Worm (Caenorhabditis elegans) whole organism, young adult: ENCODE measurements around the gene R04D3.3.

Experiments
- B0019.2 ChIP-seq: fragments of 200-800 bp; sonication (Bioruptor generic); conservative IDR thresholded peaks from 2 replicates; pipeline ENCODE4 v1.3.6; 2022; ENCODE audit warnings: missing genetic modification reagents, missing genetic modification characterization, missing compliant biosample characterization
- B0035.1 ChIP-seq: sonication (generic microtip); optimal IDR thresholded peaks from 2 replicates; lab custom pipeline; 2016; ENCODE audit warnings: missing genetic modification characterization, mild to moderate bottlenecking, missing compliant biosample characterization, missing genotype, missing genetic modification reagents
- D2030.7 ChIP-seq: fragments of 200-800 bp; sonication (Bioruptor generic); IDR thresholded peaks from 2 replicates; pipeline ENCODE4 v1.3.6; 2022; ENCODE audit warnings: missing genetic modification reagents, missing genetic modification characterization, missing compliant biosample characterization
- F22D6.2 ChIP-seq: sonication (generic microtip); optimal IDR thresholded peaks from 2 replicates; lab custom pipeline; 2016; ENCODE audit warnings: mild to moderate bottlenecking, missing genetic modification characterization, missing compliant biosample characterization
- F23B12.7 ChIP-seq: sonication (generic microtip); optimal IDR thresholded peaks from 2 replicates; lab custom pipeline; 2017; ENCODE audit warnings: missing genetic modification characterization, mild to moderate bottlenecking, missing compliant biosample characterization, antibody characterized with exemption, moderate library complexity; ENCODE audit not compliant: insufficient read depth
- F33H1.4 ChIP-seq: fragments of 200-800 bp; sonication (Bioruptor generic); IDR thresholded peaks from 2 replicates; pipeline ENCODE4 v1.3.6; 2022; ENCODE audit warnings: missing genetic modification reagents, missing genetic modification characterization, missing compliant biosample characterization
- F52B5.7 ChIP-seq: sonication (generic microtip); optimal IDR thresholded peaks from 2 replicates; lab custom pipeline; 2016; ENCODE audit warnings: mild to moderate bottlenecking, missing genetic modification characterization, missing compliant biosample characterization
- F55B11.4 ChIP-seq: sonication (generic microtip); optimal IDR thresholded peaks from 2 replicates; lab custom pipeline; 2016; ENCODE audit warnings: missing compliant biosample characterization, missing genetic modification characterization, borderline replicate concordance; ENCODE audit not compliant: insufficient read depth
- T07F8.4 ChIP-seq: sonication (generic microtip); optimal IDR thresholded peaks from 2 replicates; lab custom pipeline; 2016; ENCODE audit warnings: mild to moderate bottlenecking, missing genetic modification characterization, moderate library complexity, missing compliant biosample characterization
- Y53F4B.3 ChIP-seq: fragments of 200-800 bp; sonication (Bioruptor generic); IDR thresholded peaks from 2 replicates; pipeline ENCODE4 v1.3.6; 2022; ENCODE audit warnings: missing genetic modification reagents, missing genetic modification characterization, missing compliant biosample characterization
- Y56A3A.18 ChIP-seq: fragments of 200-800 bp; sonication (Bioruptor generic); IDR thresholded peaks from 2 replicates; pipeline ENCODE4 v1.3.6; 2022; ENCODE audit warnings: missing genetic modification reagents, missing genetic modification characterization, missing compliant biosample characterization
- aptf-2 ChIP-seq: fragments of 200-800 bp; sonication (Bioruptor generic); conservative IDR thresholded peaks from 2 replicates; pipeline ENCODE4 v1.3.6; 2022; ENCODE audit warnings: missing genetic modification reagents, missing genetic modification characterization, missing compliant biosample characterization
- atf-7 ChIP-seq: sonication (generic microtip); optimal IDR thresholded peaks from 2 replicates; lab custom pipeline; 2017; ENCODE audit warnings: mild to moderate bottlenecking, missing genetic modification characterization, missing compliant biosample characterization
- athp-1 ChIP-seq: sonication (generic microtip); optimal IDR thresholded peaks from 2 replicates; lab custom pipeline; 2017; ENCODE audit warnings: mild to moderate bottlenecking, missing genetic modification characterization, missing compliant biosample characterization
- attf-3 ChIP-seq: fragments of 200-800 bp; sonication (Bioruptor generic); conservative IDR thresholded peaks from 2 replicates; pipeline ENCODE4 v1.3.6; 2022; ENCODE audit warnings: missing genetic modification reagents, missing genetic modification characterization, missing compliant biosample characterization
- attf-5 ChIP-seq: fragments of 200-800 bp; sonication (Bioruptor generic); optimal IDR thresholded peaks from 2 replicates; lab custom pipeline; 2018; ENCODE audit warnings: mild to moderate bottlenecking, missing genetic modification characterization, missing compliant biosample characterization
- attf-6 ChIP-seq: fragments of 200-800 bp; sonication (Bioruptor generic); IDR thresholded peaks from 2 replicates; pipeline ENCODE4 v1.3.6; 2022; ENCODE audit warnings: missing genetic modification reagents, missing genetic modification characterization, missing compliant biosample characterization
- cebp-1 ChIP-seq, 2 experiments: fragments of 200-800 bp in 1 of 2; sonication (Bioruptor generic) in 1 of 2; sonication (generic microtip) in 1 of 2; IDR thresholded peaks in 1 of 2; optimal IDR thresholded peaks in 1 of 2; 2 replicates each; pipeline versions ENCODE4 v1.3.6 to Lab custom; 2017 to 2022; ENCODE audit warnings: missing compliant biosample characterization in 2 of 2, missing genetic modification characterization in 2 of 2, mild to moderate bottlenecking in 1 of 2, missing genetic modification reagents in 1 of 2, moderate library complexity in 1 of 2
- ceh-27 ChIP-seq: fragments of 200-800 bp; sonication (Bioruptor generic); optimal IDR thresholded peaks from 2 replicates; lab custom pipeline; 2018; ENCODE audit warnings: mild to moderate bottlenecking, missing genetic modification characterization, moderate library complexity, missing compliant biosample characterization
- ceh-40 ChIP-seq: fragments of 200-800 bp; sonication (Bioruptor generic); IDR thresholded peaks from 2 replicates; pipeline ENCODE4 v1.3.6; 2022; ENCODE audit warnings: missing genetic modification characterization, missing compliant biosample characterization
- dox-1 ChIP-seq: fragments of 200-800 bp; sonication (Bioruptor generic); IDR thresholded peaks from 2 replicates; pipeline ENCODE4 v1.3.6; 2022; ENCODE audit warnings: missing genetic modification reagents, missing genetic modification characterization, missing compliant biosample characterization
- efl-1 ChIP-seq: fragments of 150-350 bp; optimal IDR thresholded peaks from 2 replicates; lab custom pipeline; 2014; ENCODE audit warnings: missing biosample characterization, missing genetic modification reagents, missing genetic modification characterization
- egl-18 ChIP-seq: fragments of 200-800 bp; sonication (Bioruptor generic); IDR thresholded peaks from 2 replicates; pipeline ENCODE4 v1.3.6; 2022; ENCODE audit warnings: missing genetic modification reagents, missing genetic modification characterization, missing compliant biosample characterization
- ets-4 ChIP-seq: fragments of 200-800 bp; sonication (Bioruptor generic); optimal IDR thresholded peaks from 2 replicates; lab custom pipeline; 2018; ENCODE audit warnings: mild to moderate bottlenecking, missing genetic modification characterization, missing compliant biosample characterization
- hlh-12 ChIP-seq: sonication (generic microtip); optimal IDR thresholded peaks from 2 replicates; lab custom pipeline; 2016; ENCODE audit warnings: missing genetic modification characterization, missing compliant biosample characterization
- lag-1 ChIP-seq: fragments of 200-800 bp; sonication (Bioruptor generic); IDR thresholded peaks from 2 replicates; pipeline ENCODE4 v1.3.6; 2022; ENCODE audit warnings: missing genetic modification reagents, missing genetic modification characterization, missing compliant biosample characterization
- let-526 ChIP-seq: fragments of 200-800 bp; sonication (Bioruptor generic); IDR thresholded peaks from 2 replicates; pipeline ENCODE4 v1.3.6; 2022; ENCODE audit warnings: missing genetic modification reagents, missing genetic modification characterization, missing compliant biosample characterization
- let-607 ChIP-seq, 2 experiments: fragments of 200-800 bp in 1 of 2; sonication (Bioruptor generic) in 1 of 2; sonication (generic microtip) in 1 of 2; optimal IDR thresholded peaks; 2 replicates each; lab custom pipeline; 2016 to 2018; ENCODE audit warnings: mild to moderate bottlenecking in 2 of 2, missing compliant biosample characterization in 2 of 2, missing genetic modification characterization in 2 of 2, moderate library complexity in 2 of 2, missing genotype in 1 of 2
- lsl-1 ChIP-seq: fragments of 200-800 bp; sonication (Bioruptor generic); optimal IDR thresholded peaks from 2 replicates; lab custom pipeline; 2018; ENCODE audit warnings: mild to moderate bottlenecking, missing genetic modification characterization, moderate library complexity, missing compliant biosample characterization
- mes-4 ChIP-seq: sonication (generic microtip); optimal IDR thresholded peaks from 2 replicates; lab custom pipeline; 2016; ENCODE audit warnings: missing genotype, missing genetic modification characterization, missing compliant biosample characterization
- mxl-1 ChIP-seq: sonication (generic microtip); optimal IDR thresholded peaks from 2 replicates; lab custom pipeline; 2016; ENCODE audit warnings: missing genetic modification characterization, missing compliant biosample characterization
- nfyb-1 ChIP-seq: fragments of 200-800 bp; sonication (Bioruptor generic); IDR thresholded peaks from 2 replicates; pipeline ENCODE4 v1.3.6; 2022; ENCODE audit warnings: missing genetic modification reagents, missing genetic modification characterization, missing compliant biosample characterization
- nhr-27 ChIP-seq: fragments of 200-800 bp; sonication (Bioruptor generic); optimal IDR thresholded peaks from 2 replicates; lab custom pipeline; 2018; ENCODE audit warnings: mild to moderate bottlenecking, missing genetic modification characterization, moderate library complexity, missing compliant biosample characterization
- nhr-80 ChIP-seq: sonication (generic microtip); optimal IDR thresholded peaks from 2 replicates; lab custom pipeline; 2016; ENCODE audit warnings: missing genetic modification characterization, missing compliant biosample characterization
- nhr-90 ChIP-seq: sonication (generic microtip); optimal IDR thresholded peaks from 2 replicates; lab custom pipeline; 2016; ENCODE audit warnings: missing genotype, mild to moderate bottlenecking, missing genetic modification characterization, missing compliant biosample characterization
- pha-4 ChIP-seq: fragments of 150-350 bp; sonication (generic microtip); optimal IDR thresholded peaks from 2 replicates; lab custom pipeline; 2014; ENCODE audit warnings: missing biosample characterization, missing genetic modification reagents, missing genetic modification characterization
- sdz-38 ChIP-seq: sonication (generic microtip); optimal IDR thresholded peaks from 2 replicates; lab custom pipeline; 2016; ENCODE audit warnings: missing genotype, missing genetic modification characterization, missing compliant biosample characterization
- snpc-1.1 ChIP-seq: sonication (generic microtip); optimal IDR thresholded peaks from 2 replicates; lab custom pipeline; 2017; ENCODE audit warnings: missing genetic modification characterization, mild to moderate bottlenecking, missing compliant biosample characterization, antibody characterized with exemption, moderate library complexity, missing genotype, missing genetic modification reagents; ENCODE audit not compliant: insufficient read depth
- snpc-3.4 ChIP-seq: sonication (generic microtip); optimal IDR thresholded peaks from 2 replicates; lab custom pipeline; 2017; ENCODE audit warnings: missing genetic modification characterization, mild to moderate bottlenecking, missing compliant biosample characterization, antibody characterized with exemption, moderate library complexity, missing genotype, missing genetic modification reagents
- tbp1 ChIP-seq: fragments of 200-800 bp; sonication (Bioruptor generic); optimal IDR thresholded peaks from 2 replicates; lab custom pipeline; 2018; ENCODE audit warnings: mild to moderate bottlenecking, missing genetic modification characterization, missing compliant biosample characterization
- unc-130 ChIP-seq: sonication (generic microtip); optimal IDR thresholded peaks from 2 replicates; lab custom pipeline; 2016; ENCODE audit warnings: missing genetic modification reagents, missing genetic modification characterization, missing compliant biosample characterization
- unc-62 ChIP-seq: fragments of 150-350 bp; optimal IDR thresholded peaks from 2 replicates; lab custom pipeline; 2014; ENCODE audit warnings: missing biosample characterization, missing genetic modification reagents, missing genetic modification characterization
- zim-3 ChIP-seq: sonication (generic microtip); optimal IDR thresholded peaks from 2 replicates; lab custom pipeline; 2017; ENCODE audit warnings: mild to moderate bottlenecking, missing genetic modification characterization, moderate library complexity, missing compliant biosample characterization
- ztf-18 ChIP-seq: sonication (generic microtip); optimal IDR thresholded peaks from 2 replicates; lab custom pipeline; 2016; ENCODE audit warnings: missing genotype, mild to moderate bottlenecking, missing genetic modification characterization, missing compliant biosample characterization
- ztf-22 ChIP-seq: fragments of 200-800 bp; sonication (Bioruptor generic); optimal IDR thresholded peaks from 2 replicates; lab custom pipeline; 2018; ENCODE audit warnings: mild to moderate bottlenecking, missing genetic modification characterization, moderate library complexity, missing compliant biosample characterization
- ztf-6 ChIP-seq: fragments of 200-800 bp; sonication (Bioruptor generic); IDR thresholded peaks from 2 replicates; pipeline ENCODE4 v1.3.6; 2022; ENCODE audit warnings: missing genetic modification reagents, missing genetic modification characterization, missing compliant biosample characterization

The R04D3.3 gene

DNA sequence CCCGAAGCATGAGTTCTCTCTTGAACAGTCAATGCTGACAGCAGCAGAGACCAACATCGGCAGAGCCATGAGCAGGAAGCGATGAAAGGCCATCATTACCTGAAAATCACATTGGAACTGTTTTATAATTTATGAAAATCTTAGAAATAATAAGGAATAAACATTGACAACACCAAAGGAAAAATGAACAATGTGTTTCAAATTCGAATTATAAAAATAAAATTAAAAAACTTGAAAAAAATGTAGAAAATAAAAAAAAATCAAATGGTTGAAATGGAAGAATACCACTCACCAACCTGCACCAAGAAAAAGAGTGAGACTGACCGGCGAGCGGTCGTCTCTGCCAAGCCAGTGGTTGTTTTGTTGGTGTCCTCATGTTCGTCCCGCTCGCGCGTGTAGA, at the start of gene R04D3.3:
Gene R04D3.3 (minus strand): TSS at position 101 of the 400 bp plus-strand sequence.
- TF ChIP-seq mxl-1 (tag; lab: Kevin White, UChicago) (no peak), nfyb-1 (GFP tag; lab: Robert Waterston, UW) (no peak), F33H1.4 (GFP tag; lab: Robert Waterston, UW) (no peak), B0019.2 (no peak), tbp1 (GFP tag; lab: Kevin White, UChicago) (no peak), D2030.7 (GFP tag; lab: Robert Waterston, UW) (0 out of 2 replicates have a peak, but pooled peaks have one; percentile 22), lag-1 (GFP tag; lab: Robert Waterston, UW) (no peak), snpc-3.4 (no peak), F22D6.2 (tag; lab: Kevin White, UChicago) (no peak), B0035.1 (no peak), efl-1 (GFP tag; lab: Kevin White, UChicago) (peak; percentile 61)

DNA sequence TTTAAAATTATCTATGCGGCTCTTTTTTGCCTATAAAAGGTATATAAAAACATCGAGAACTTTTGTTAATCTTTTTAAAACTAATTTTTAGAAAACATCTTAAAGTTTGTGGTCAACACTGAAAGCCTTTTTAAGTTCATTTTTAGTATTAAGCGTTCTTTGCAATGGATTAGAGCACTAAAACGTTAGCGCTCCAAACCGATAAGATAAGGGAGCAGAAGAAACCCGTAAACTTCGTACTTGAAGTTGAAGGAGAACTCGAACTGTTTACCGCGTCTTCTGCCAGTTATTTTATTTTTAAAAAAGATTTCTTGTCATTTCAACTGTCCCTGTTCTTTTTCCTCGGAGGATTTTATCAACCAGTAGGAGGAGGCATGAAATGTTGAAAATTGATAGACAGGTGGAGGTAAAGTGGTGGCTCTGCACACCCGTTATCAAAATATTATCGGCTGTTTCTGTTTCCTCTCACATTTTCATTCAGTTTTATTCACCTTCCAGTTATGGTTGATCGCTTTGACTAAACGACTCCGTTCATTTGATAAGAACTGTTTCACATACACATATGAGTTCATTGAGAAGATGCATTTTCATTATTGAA, 48.7 kb upstream of the R04D3.3 start:
- TF ChIP-seq attf-5 (GFP tag; lab: Kevin White, UChicago) (no peak), ceh-40 (no peak), dox-1 (peak; percentile 55), Y53F4B.3 (GFP tag; lab: Robert Waterston, UW) (no peak), ztf-22 (GFP tag; lab: Kevin White, UChicago) (peak; percentile 56), mes-4 (tag; lab: Kevin White, UChicago) (no peak), let-607 (tag; optimal IDR thresholded peaks at IDR 0.05; lab: Kevin White, UChicago) (peak in 1 of 2 experiments; percentile 53), zim-3 (tag; lab: Kevin White, UChicago) (no peak), pha-4 (no peak), snpc-1.1 (tag; lab: Kevin White, UChicago) (no peak), unc-130 (GFP tag; lab: Kevin White, UChicago) (no peak), unc-62 (no peak), let-526 (GFP tag; lab: Robert Waterston, UW) (no peak), nhr-80 (tag; lab: Kevin White, UChicago) (peak; percentile 97), aptf-2 (GFP tag; lab: Robert Waterston, UW) (no peak), sdz-38 (tag; lab: Kevin White, UChicago) (no peak), lsl-1 (GFP tag; lab: Kevin White, UChicago) (no peak), athp-1 (tag; lab: Kevin White, UChicago) (no peak), ztf-18 (no peak), attf-6 (GFP tag; lab: Robert Waterston, UW) (no peak), cebp-1 (GFP tag; IDR thresholded peaks at IDR 0.05; lab: Robert Waterston, UW) (no peak), cebp-1 (tag; optimal IDR thresholded peaks at IDR 0.05; lab: Kevin White, UChicago) (peak; percentile 4), nhr-27 (no peak), Y56A3A.18 (GFP tag; lab: Robert Waterston, UW) (no peak), attf-3 (no peak), egl-18 (no peak), hlh-12 (no peak), ztf-6 (GFP tag; lab: Robert Waterston, UW) (no peak), ceh-27 (GFP tag; lab: Kevin White, UChicago) (no peak), T07F8.4 (tag; lab: Kevin White, UChicago) (no peak), ets-4 (GFP tag; lab: Kevin White, UChicago) (peak; percentile 52), F52B5.7 (no peak), nhr-90 (no peak), F23B12.7 (tag; lab: Kevin White, UChicago) (no peak), atf-7 (peak; percentile 15), nfyb-1 (GFP tag; lab: Robert Waterston, UW) (0 out of 2 replicates have a peak, but pooled peaks have one; percentile 26), F55B11.4 (tag; lab: Kevin White, UChicago) (no peak)
